Worm (Caenorhabditis elegans): ENCODE measurements around the gene K08B12.3.

DNA sequence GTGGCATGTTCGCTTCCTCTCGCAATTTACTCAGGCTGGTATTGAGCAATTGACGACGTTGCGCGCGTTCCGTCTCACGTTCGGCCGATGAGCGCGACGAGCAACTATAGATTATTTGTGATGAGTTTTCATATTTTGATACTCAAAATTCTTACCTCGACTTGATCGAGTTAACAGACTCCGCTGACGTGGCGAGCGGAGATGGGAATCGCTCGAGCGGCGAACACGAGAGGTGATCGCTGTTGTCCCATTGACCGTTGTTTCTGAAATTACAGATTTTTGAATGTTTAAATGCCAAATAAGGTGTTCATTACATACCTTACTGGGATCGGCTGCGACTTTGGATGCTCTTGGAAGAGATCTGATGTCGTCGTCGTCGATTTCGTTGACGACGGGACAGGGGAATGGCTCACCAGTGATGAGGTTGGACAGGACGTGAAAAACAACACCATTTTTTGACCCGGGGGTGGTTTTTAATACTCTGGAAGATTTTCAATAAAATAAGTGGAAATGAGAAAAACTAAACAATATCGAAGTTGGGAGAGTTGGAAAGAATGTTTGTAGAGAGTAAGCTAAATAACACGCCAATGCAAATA lies 8.3 kb upstream of the K08B12.3 start, which contains the start of gene W06H8.6:
- no peak for TF ChIP-seq fos-1 (tag; optimal IDR thresholded peaks at IDR 0.05)
- no peak for TF ChIP-seq nhr-12 (tag; optimal IDR thresholded peaks at IDR 0.05)
- TF ChIP-seq ZK546.5 (tag; optimal IDR thresholded peaks at IDR 0.05), result no peak
- TF ChIP-seq nhr-77 (tag; optimal IDR thresholded peaks at IDR 0.05), result no peak
- TF ChIP-seq jun-1 (tag; optimal IDR thresholded peaks at IDR 0.05), result peak; percentile 24
- TF ChIP-seq elt-2 (tag; optimal IDR thresholded peaks at IDR 0.05), result no peak
- no peak for TF ChIP-seq ztf-4 (tag; optimal IDR thresholded peaks at IDR 0.05)

Data from whole organism, L3 larva.